Worm (Caenorhabditis elegans) whole organism, young adult: ENCODE results near the gene pkg-2.

Source experiments
- B0035.1 ChIP-seq: sonication (generic microtip); optimal IDR thresholded peaks from 2 replicates; lab custom pipeline; 2016; ENCODE audit warnings: missing genetic modification characterization, mild to moderate bottlenecking, missing compliant biosample characterization, missing genotype, missing genetic modification reagents
- C06A6.2 ChIP-seq: fragments of 200-800 bp; sonication (Bioruptor generic); conservative IDR thresholded peaks from 2 replicates; pipeline ENCODE4 v1.3.6; 2022; ENCODE audit warnings: missing genetic modification characterization, missing compliant biosample characterization
- D2030.7 ChIP-seq: fragments of 200-800 bp; sonication (Bioruptor generic); IDR thresholded peaks from 2 replicates; pipeline ENCODE4 v1.3.6; 2022; ENCODE audit warnings: missing genetic modification reagents, missing genetic modification characterization, missing compliant biosample characterization
- F49E8.2 ChIP-seq: sonication (generic microtip); optimal IDR thresholded peaks from 3 replicates; lab custom pipeline; 2017; ENCODE audit warnings: missing genetic modification characterization, mild to moderate bottlenecking, missing compliant biosample characterization, antibody characterized with exemption, moderate library complexity; ENCODE audit not compliant: insufficient read depth
- F52B5.7 ChIP-seq: sonication (generic microtip); optimal IDR thresholded peaks from 2 replicates; lab custom pipeline; 2016; ENCODE audit warnings: mild to moderate bottlenecking, missing genetic modification characterization, missing compliant biosample characterization
- F55B11.4 ChIP-seq: sonication (generic microtip); optimal IDR thresholded peaks from 2 replicates; lab custom pipeline; 2016; ENCODE audit warnings: missing compliant biosample characterization, missing genetic modification characterization, borderline replicate concordance; ENCODE audit not compliant: insufficient read depth
- F57C9.4 ChIP-seq: sonication (generic microtip); optimal IDR thresholded peaks from 2 replicates; lab custom pipeline; 2017; ENCODE audit warnings: mild to moderate bottlenecking, missing genetic modification characterization, missing compliant biosample characterization
- K12H6.12 ChIP-seq: fragments of 200-800 bp; sonication (Bioruptor generic); optimal IDR thresholded peaks from 2 replicates; lab custom pipeline; 2018; ENCODE audit warnings: mild to moderate bottlenecking, missing genetic modification characterization, missing compliant biosample characterization
- T07F8.4 ChIP-seq: sonication (generic microtip); optimal IDR thresholded peaks from 2 replicates; lab custom pipeline; 2016; ENCODE audit warnings: mild to moderate bottlenecking, missing genetic modification characterization, moderate library complexity, missing compliant biosample characterization
- T26A5.8 ChIP-seq: sonication (generic microtip); optimal IDR thresholded peaks from 2 replicates; lab custom pipeline; 2016; ENCODE audit warnings: missing genetic modification characterization, missing compliant biosample characterization
- Y53F4B.3 ChIP-seq: fragments of 200-800 bp; sonication (Bioruptor generic); IDR thresholded peaks from 2 replicates; pipeline ENCODE4 v1.3.6; 2022; ENCODE audit warnings: missing genetic modification reagents, missing genetic modification characterization, missing compliant biosample characterization
- Y53G8AR.9 ChIP-seq: fragments of 200-800 bp; sonication (Bioruptor generic); conservative IDR thresholded peaks from 2 replicates; pipeline ENCODE4 v1.3.6; 2022; ENCODE audit warnings: missing genetic modification reagents, missing genetic modification characterization, missing compliant biosample characterization
- Y95B8A.8 ChIP-seq: fragments of 200-800 bp; sonication (Bioruptor generic); IDR thresholded peaks from 2 replicates; pipeline ENCODE4 v1.3.6; 2022; ENCODE audit warnings: missing genetic modification reagents, missing genetic modification characterization, missing compliant biosample characterization
- ZK185.1 ChIP-seq: sonication (generic microtip); optimal IDR thresholded peaks from 2 replicates; lab custom pipeline; 2016; ENCODE audit warnings: mild to moderate bottlenecking, missing genetic modification characterization, missing compliant biosample characterization; ENCODE audit not compliant: poor library complexity, severe bottlenecking
- akir-1 ChIP-seq: fragments of 200-800 bp; sonication (Bioruptor generic); optimal IDR thresholded peaks from 2 replicates; lab custom pipeline; 2018; ENCODE audit warnings: mild to moderate bottlenecking, missing genetic modification characterization, moderate library complexity, missing compliant biosample characterization
- ama-1 ChIP-seq, 3 experiments: fragments of 150-350 bp in 1 of 3; sonication (generic microtip) in 2 of 3; optimal IDR thresholded peaks; 2 replicates each; lab custom pipeline; 2014 to 2018; ENCODE audit warnings: missing biosample characterization in 2 of 3, missing genetic modification characterization in 2 of 3, missing genetic modification reagents in 2 of 3
- bed-2 ChIP-seq: fragments of 200-800 bp; sonication (Bioruptor generic); IDR thresholded peaks from 2 replicates; pipeline ENCODE4 v1.3.6; 2022; ENCODE audit warnings: missing genetic modification reagents, missing genetic modification characterization, missing compliant biosample characterization
- ccch-3 ChIP-seq: fragments of 200-800 bp; sonication (Bioruptor generic); optimal IDR thresholded peaks from 2 replicates; lab custom pipeline; 2018; ENCODE audit warnings: mild to moderate bottlenecking, missing genetic modification characterization, missing compliant biosample characterization
- cebp-1 ChIP-seq, 2 experiments: fragments of 200-800 bp in 1 of 2; sonication (Bioruptor generic) in 1 of 2; sonication (generic microtip) in 1 of 2; IDR thresholded peaks in 1 of 2; optimal IDR thresholded peaks in 1 of 2; 2 replicates each; pipeline versions ENCODE4 v1.3.6 to Lab custom; 2017 to 2022; ENCODE audit warnings: missing compliant biosample characterization in 2 of 2, missing genetic modification characterization in 2 of 2, mild to moderate bottlenecking in 1 of 2, missing genetic modification reagents in 1 of 2, moderate library complexity in 1 of 2
- ceh-100 ChIP-seq: fragments of 200-800 bp; sonication (Bioruptor generic); IDR thresholded peaks from 2 replicates; pipeline ENCODE4 v1.3.6; 2022; ENCODE audit warnings: missing genetic modification reagents, missing genetic modification characterization, missing compliant biosample characterization
- ceh-27 ChIP-seq: fragments of 200-800 bp; sonication (Bioruptor generic); optimal IDR thresholded peaks from 2 replicates; lab custom pipeline; 2018; ENCODE audit warnings: mild to moderate bottlenecking, missing genetic modification characterization, moderate library complexity, missing compliant biosample characterization
- ceh-58 ChIP-seq: fragments of 200-800 bp; sonication (Bioruptor generic); IDR thresholded peaks from 2 replicates; pipeline ENCODE4 v1.3.6; 2022; ENCODE audit warnings: missing genetic modification characterization, missing compliant biosample characterization
- chd-7 ChIP-seq: sonication (generic microtip); optimal IDR thresholded peaks from 2 replicates; lab custom pipeline; 2016; ENCODE audit warnings: mild to moderate bottlenecking, missing genetic modification characterization, moderate library complexity, missing compliant biosample characterization
- dox-1 ChIP-seq: fragments of 200-800 bp; sonication (Bioruptor generic); IDR thresholded peaks from 2 replicates; pipeline ENCODE4 v1.3.6; 2022; ENCODE audit warnings: missing genetic modification reagents, missing genetic modification characterization, missing compliant biosample characterization
- dpl-1 ChIP-seq: fragments of 150-350 bp; optimal IDR thresholded peaks from 2 replicates; lab custom pipeline; 2014; ENCODE audit warnings: missing biosample characterization, missing genetic modification reagents, missing genetic modification characterization
- egrh-3 ChIP-seq: fragments of 200-800 bp; sonication (Bioruptor generic); IDR thresholded peaks from 2 replicates; pipeline ENCODE4 v1.3.6; 2022; ENCODE audit warnings: missing genetic modification reagents, missing genetic modification characterization, missing compliant biosample characterization
- him-1 ChIP-seq: sonication (generic microtip); optimal IDR thresholded peaks from 2 replicates; lab custom pipeline; 2016; ENCODE audit warnings: missing genotype, missing genetic modification reagents, missing genetic modification characterization, missing compliant biosample characterization
- hrde-1 ChIP-seq: sonication (generic microtip); optimal IDR thresholded peaks from 2 replicates; lab custom pipeline; 2016; ENCODE audit warnings: missing genetic modification characterization, mild to moderate bottlenecking, missing compliant biosample characterization, moderate library complexity, missing genotype, missing genetic modification reagents, borderline replicate concordance
- lag-1 ChIP-seq: fragments of 200-800 bp; sonication (Bioruptor generic); IDR thresholded peaks from 2 replicates; pipeline ENCODE4 v1.3.6; 2022; ENCODE audit warnings: missing genetic modification reagents, missing genetic modification characterization, missing compliant biosample characterization
- lsy-27 ChIP-seq: sonication (generic microtip); optimal IDR thresholded peaks from 2 replicates; lab custom pipeline; 2017; ENCODE audit warnings: missing genetic modification characterization, mild to moderate bottlenecking, missing compliant biosample characterization, antibody characterized with exemption, missing genotype, borderline replicate concordance; ENCODE audit not compliant: insufficient read depth
- madf-10 ChIP-seq: sonication (generic microtip); optimal IDR thresholded peaks from 2 replicates; lab custom pipeline; 2016; ENCODE audit warnings: mild to moderate bottlenecking, missing genetic modification characterization, missing compliant biosample characterization
- madf-6 ChIP-seq: fragments of 200-800 bp; sonication (Bioruptor generic); IDR thresholded peaks from 2 replicates; pipeline ENCODE4 v1.3.6; 2022; ENCODE audit warnings: missing genetic modification reagents, missing genetic modification characterization, missing compliant biosample characterization
- mcd-1 ChIP-seq: fragments of 200-800 bp; sonication (Bioruptor generic); IDR thresholded peaks from 2 replicates; pipeline ENCODE4 v1.3.6; 2022; ENCODE audit warnings: missing genetic modification reagents, missing genetic modification characterization, missing compliant biosample characterization
- mxl-1 ChIP-seq: sonication (generic microtip); optimal IDR thresholded peaks from 2 replicates; lab custom pipeline; 2016; ENCODE audit warnings: missing genetic modification characterization, missing compliant biosample characterization
- nfya-2 ChIP-seq: fragments of 200-800 bp; sonication (Bioruptor generic); IDR thresholded peaks from 2 replicates; pipeline ENCODE4 v1.3.6; 2022; ENCODE audit warnings: missing genetic modification reagents, missing genetic modification characterization, missing compliant biosample characterization
- nfyb-1 ChIP-seq: fragments of 200-800 bp; sonication (Bioruptor generic); IDR thresholded peaks from 2 replicates; pipeline ENCODE4 v1.3.6; 2022; ENCODE audit warnings: missing genetic modification reagents, missing genetic modification characterization, missing compliant biosample characterization
- nhr-90 ChIP-seq: sonication (generic microtip); optimal IDR thresholded peaks from 2 replicates; lab custom pipeline; 2016; ENCODE audit warnings: missing genotype, mild to moderate bottlenecking, missing genetic modification characterization, missing compliant biosample characterization
- pha-4 ChIP-seq: fragments of 150-350 bp; sonication (generic microtip); optimal IDR thresholded peaks from 2 replicates; lab custom pipeline; 2014; ENCODE audit warnings: missing biosample characterization, missing genetic modification reagents, missing genetic modification characterization
- sdz-38 ChIP-seq: sonication (generic microtip); optimal IDR thresholded peaks from 2 replicates; lab custom pipeline; 2016; ENCODE audit warnings: missing genotype, missing genetic modification characterization, missing compliant biosample characterization
- snpc-1.1 ChIP-seq: sonication (generic microtip); optimal IDR thresholded peaks from 2 replicates; lab custom pipeline; 2017; ENCODE audit warnings: missing genetic modification characterization, mild to moderate bottlenecking, missing compliant biosample characterization, antibody characterized with exemption, moderate library complexity, missing genotype, missing genetic modification reagents; ENCODE audit not compliant: insufficient read depth
- tlf-1 ChIP-seq: fragments of 200-800 bp; sonication (Bioruptor generic); optimal IDR thresholded peaks from 2 replicates; lab custom pipeline; 2018; ENCODE audit warnings: mild to moderate bottlenecking, missing genetic modification characterization, missing compliant biosample characterization
- ztf-25 ChIP-seq: fragments of 200-800 bp; sonication (Bioruptor generic); IDR thresholded peaks from 2 replicates; pipeline ENCODE4 v1.3.6; 2022; ENCODE audit warnings: missing genetic modification reagents, missing genetic modification characterization, missing compliant biosample characterization

The pkg-2 gene

ce11 chrIV:8527598-8528012 lies 6.9 kb downstream of the pkg-2 start (continued):
- TF ChIP-seq cebp-1 (GFP tag; IDR thresholded peaks at IDR 0.05; lab: Robert Waterston, UW) (no peak), cebp-1 (tag; optimal IDR thresholded peaks at IDR 0.05; lab: Kevin White, UChicago) (peak; percentile 84), ama-1 (optimal IDR thresholded peaks at IDR 0.05; lab: Kevin White, UChicago) (no peak), ama-1 (GFP tag; optimal IDR thresholded peaks at IDR 0.05; lab: Kevin White, UChicago) (no peak), lag-1 (GFP tag; lab: Robert Waterston, UW) (no peak), lsy-27 (tag; lab: Kevin White, UChicago) (no peak), bed-2 (GFP tag; lab: Robert Waterston, UW) (no peak), madf-6 (GFP tag; lab: Robert Waterston, UW) (no peak; the same call in 1 of the 2 replicates), akir-1 (GFP tag; lab: Kevin White, UChicago) (no peak), tlf-1 (GFP tag; lab: Kevin White, UChicago) (peak; percentile 87), Y53G8AR.9 (GFP tag; lab: Robert Waterston, UW) (peak; percentile 74; the same call in 1 of the 2 replicates), him-1 (tag; lab: Kevin White, UChicago) (no peak), ztf-25 (GFP tag; lab: Robert Waterston, UW) (no peak), F55B11.4 (tag; lab: Kevin White, UChicago) (no peak), ccch-3 (no peak), mxl-1 (tag; lab: Kevin White, UChicago) (no peak), egrh-3 (no peak), madf-10 (tag; lab: Kevin White, UChicago) (peak; percentile 86), F49E8.2 (tag; lab: Kevin White, UChicago) (no peak), mcd-1 (GFP tag; lab: Robert Waterston, UW) (peak; percentile 36; the same call in 1 of the 2 replicates), pha-4 (tag; lab: Kevin White, UChicago) (peak; percentile 78), Y95B8A.8 (GFP tag; lab: Robert Waterston, UW) (0 out of 2 replicates have a peak, but pooled peaks have one; percentile 16), dpl-1 (GFP tag; lab: Kevin White, UChicago) (no peak), sdz-38 (tag; lab: Kevin White, UChicago) (no peak), nhr-90 (peak; percentile 88), nfyb-1 (GFP tag; lab: Robert Waterston, UW) (peak; percentile 86), dox-1 (GFP tag; lab: Robert Waterston, UW) (no peak; the same call in 1 of the 2 replicates), Y53F4B.3 (GFP tag; lab: Robert Waterston, UW) (no peak), snpc-1.1 (tag; lab: Kevin White, UChicago) (no peak), hrde-1 (tag; lab: Kevin White, UChicago) (no peak), T26A5.8 (tag; lab: Kevin White, UChicago) (no peak), K12H6.12 (peak; percentile 67), ceh-27 (GFP tag; lab: Kevin White, UChicago) (no peak), C06A6.2 (peak; percentile 90), ceh-100 (GFP tag; lab: Robert Waterston, UW) (no peak), ceh-58 (GFP tag; lab: Robert Waterston, UW) (no peak), F57C9.4 (tag; lab: Kevin White, UChicago) (no peak), B0035.1 (peak; percentile 68), D2030.7 (GFP tag; lab: Robert Waterston, UW) (no peak), nfya-2 (GFP tag; lab: Robert Waterston, UW) (no peak), T07F8.4 (tag; lab: Kevin White, UChicago) (no peak), chd-7 (tag; lab: Kevin White, UChicago) (peak; percentile 96), ZK185.1 (tag; lab: Kevin White, UChicago) (peak; percentile 34), F52B5.7 (tag; lab: Kevin White, UChicago) (no peak)
